Worm (Caenorhabditis elegans): ENCODE results near the gene srh-62.

srh-62 gene

DNA sequence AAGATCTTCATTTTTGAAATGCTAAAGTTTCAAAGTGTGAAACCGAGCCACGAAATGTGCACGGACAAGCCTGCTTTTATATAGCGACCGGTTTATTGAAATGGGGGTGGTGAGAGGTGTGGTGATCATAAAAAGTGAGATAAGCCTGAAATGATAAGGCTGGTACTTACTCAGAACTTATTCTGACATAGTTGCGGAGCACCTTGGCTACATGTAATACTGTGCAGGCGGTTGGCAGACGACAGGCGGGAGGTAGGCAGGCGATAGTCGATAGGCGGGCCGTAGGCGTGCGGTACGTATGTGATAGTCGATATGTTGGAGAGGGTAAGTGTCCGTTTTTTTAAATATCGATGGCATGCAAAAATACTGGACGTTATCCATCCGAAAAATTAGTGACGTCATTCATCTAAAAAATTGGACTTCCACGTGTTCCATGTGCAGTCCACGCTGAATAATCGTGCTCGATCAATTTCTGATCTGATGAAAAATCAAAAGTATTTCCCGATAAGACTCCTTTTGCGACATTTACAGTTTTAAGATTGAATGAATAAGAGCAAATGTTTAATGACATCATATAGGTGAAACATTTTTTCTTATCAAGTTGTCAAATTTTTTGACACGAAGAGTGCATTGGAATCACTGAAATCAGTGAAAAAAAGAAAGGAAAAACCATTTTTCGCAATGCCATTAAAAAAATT, 14.9 kb upstream of the srh-62 start, which contains the start of gene irg-8:
TSS of gene irg-8 (minus strand) at position 51 of the 698 bp plus-strand sequence.
- TF ChIP-seq tbx-11 (GFP tag; IDR thresholded peaks at IDR 0.05): no peak
- TF ChIP-seq ceh-36 (tag; optimal IDR thresholded peaks at IDR 0.05): no peak
- no peak for TF ChIP-seq ama-1 (optimal IDR thresholded peaks at IDR 0.05)
- TF ChIP-seq hmbx-1 (tag; optimal IDR thresholded peaks at IDR 0.05): no peak
- no peak for TF ChIP-seq hnd-1 (tag; optimal IDR thresholded peaks at IDR 0.05)

DNA sequence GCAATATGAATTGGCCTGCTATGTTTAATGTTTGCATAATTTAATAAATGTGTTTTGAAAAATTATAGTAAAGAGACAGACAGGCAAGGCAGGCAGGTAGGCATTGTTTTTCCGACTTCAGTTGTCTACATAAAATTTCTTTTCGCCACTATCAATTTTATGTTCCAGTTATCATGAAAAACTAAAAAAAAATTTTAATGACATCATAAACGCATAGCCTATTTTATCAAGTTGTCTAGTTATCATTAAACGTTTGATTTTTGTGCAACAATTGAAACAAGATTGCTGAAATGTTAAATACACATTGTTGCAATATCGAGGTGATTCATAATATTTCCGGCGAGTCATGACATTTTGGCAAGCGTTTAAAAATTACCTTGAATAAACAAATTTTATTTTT, 12.1 kb upstream of the srh-62 start:
- TF ChIP-seq sea-1 (GFP tag; conservative IDR thresholded peaks at IDR 0.05) (no peak), ceh-13 (GFP tag; optimal IDR thresholded peaks at IDR 0.05) (no peak), hnd-1 (tag; optimal IDR thresholded peaks at IDR 0.05) (no peak), aly-1 (tag; optimal IDR thresholded peaks at IDR 0.05) (no peak), ama-1 (optimal IDR thresholded peaks at IDR 0.05) (no peak), ets-7 (tag; optimal IDR thresholded peaks at IDR 0.05) (no peak), ceh-36 (tag; optimal IDR thresholded peaks at IDR 0.05) (no peak), tbx-37 (GFP tag; conservative IDR thresholded peaks at IDR 0.05) (no peak), hmg-4 (GFP tag; optimal IDR thresholded peaks at IDR 0.05) (no peak), tra-4 (tag; optimal IDR thresholded peaks at IDR 0.05) (no peak), B0310.2 (tag; optimal IDR thresholded peaks at IDR 0.05) (no peak), hmbx-1 (tag; optimal IDR thresholded peaks at IDR 0.05) (no peak), flt-1 (GFP tag; IDR thresholded peaks at IDR 0.05) (no peak)

- TF ChIP-seq aly-1 (tag; optimal IDR thresholded peaks at IDR 0.05): no peak
- no peak for TF ChIP-seq pes-1 (GFP tag; IDR thresholded peaks at IDR 0.05)
- no peak for TF ChIP-seq scrt-1 (GFP tag; IDR thresholded peaks at IDR 0.05)
- no peak for TF ChIP-seq flt-1 (GFP tag; IDR thresholded peaks at IDR 0.05)
- TF ChIP-seq ama-1 (optimal IDR thresholded peaks at IDR 0.05): no peak
- no peak for TF ChIP-seq sea-1 (GFP tag; conservative IDR thresholded peaks at IDR 0.05)
- no peak for TF ChIP-seq F13C5.2 (tag; optimal IDR thresholded peaks at IDR 0.05)
- no peak for TF ChIP-seq hmbx-1 (tag; optimal IDR thresholded peaks at IDR 0.05)
- no peak for TF ChIP-seq hnd-1 (tag; optimal IDR thresholded peaks at IDR 0.05)
- TF ChIP-seq tbx-11 (GFP tag; IDR thresholded peaks at IDR 0.05): no peak
- TF ChIP-seq tbx-37 (GFP tag; conservative IDR thresholded peaks at IDR 0.05): no peak
- no peak for TF ChIP-seq ceh-13 (GFP tag; optimal IDR thresholded peaks at IDR 0.05)
- no peak for TF ChIP-seq hmg-4 (GFP tag; optimal IDR thresholded peaks at IDR 0.05)
- no peak for TF ChIP-seq tra-4 (tag; optimal IDR thresholded peaks at IDR 0.05)
- TF ChIP-seq B0310.2 (tag; optimal IDR thresholded peaks at IDR 0.05): no peak
Observed at ce11 chrV:414630-415029, 11.7 kb upstream of the srh-62 start, which contains the start of gene dod-19. TSS of gene dod-19 (minus strand) at chrV:414759.

ce11 chrV:412820-413219, 9.9 kb upstream of the srh-62 start:
- TF ChIP-seq scrt-1 (GFP tag; IDR thresholded peaks at IDR 0.05) (no peak), tra-4 (tag; optimal IDR thresholded peaks at IDR 0.05) (no peak), tbx-37 (GFP tag; conservative IDR thresholded peaks at IDR 0.05) (no peak), ets-7 (tag; optimal IDR thresholded peaks at IDR 0.05) (no peak), hmbx-1 (tag; optimal IDR thresholded peaks at IDR 0.05) (no peak), tbx-11 (GFP tag; IDR thresholded peaks at IDR 0.05) (no peak)

ce11 chrV:404210-404669, 1.3 kb upstream of the srh-62 start, which contains the start of gene nhr-252:
TSS of gene nhr-252 (plus strand) at chrV:404619.
- TF ChIP-seq aly-1 (tag; optimal IDR thresholded peaks at IDR 0.05) (no peak), ets-7 (tag; optimal IDR thresholded peaks at IDR 0.05) (no peak), tbx-37 (GFP tag; conservative IDR thresholded peaks at IDR 0.05) (no peak), sea-1 (GFP tag; conservative IDR thresholded peaks at IDR 0.05) (no peak), ama-1 (optimal IDR thresholded peaks at IDR 0.05) (no peak), ceh-13 (GFP tag; optimal IDR thresholded peaks at IDR 0.05) (no peak), flt-1 (GFP tag; IDR thresholded peaks at IDR 0.05) (no peak), tra-4 (tag; optimal IDR thresholded peaks at IDR 0.05) (no peak), tbx-11 (GFP tag; IDR thresholded peaks at IDR 0.05) (no peak), hmg-4 (GFP tag; optimal IDR thresholded peaks at IDR 0.05) (no peak), hnd-1 (tag; optimal IDR thresholded peaks at IDR 0.05) (no peak), ceh-36 (tag; optimal IDR thresholded peaks at IDR 0.05) (no peak), F13C5.2 (tag; optimal IDR thresholded peaks at IDR 0.05) (no peak), pes-1 (GFP tag; IDR thresholded peaks at IDR 0.05) (no peak)

DNA sequence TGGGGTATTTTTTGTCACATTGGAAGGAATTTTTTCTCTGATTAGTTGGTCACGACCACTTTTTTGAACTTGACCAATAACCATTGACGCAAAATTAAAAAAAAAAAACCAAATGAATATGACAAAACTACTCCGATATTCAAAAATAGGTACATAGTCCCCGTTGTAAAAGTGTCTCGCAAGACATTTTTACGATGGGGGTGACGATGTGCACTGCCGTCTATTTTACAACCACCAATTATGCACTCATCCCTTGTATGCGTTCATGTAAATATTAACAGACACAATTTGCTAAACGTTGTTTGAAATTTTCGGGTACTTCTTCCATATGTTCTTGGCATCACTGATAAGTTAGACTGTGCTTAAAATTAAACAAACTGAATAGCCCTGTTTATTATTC, 3.2 kb downstream of the srh-62 start, which contains the start of gene scl-27:
TSS of gene scl-27 (plus strand) at position 301 of the 400 bp plus-strand sequence.
- no peak for TF ChIP-seq hmg-4 (GFP tag; optimal IDR thresholded peaks at IDR 0.05)
- no peak for TF ChIP-seq tra-4 (tag; optimal IDR thresholded peaks at IDR 0.05)
- TF ChIP-seq tbx-37 (GFP tag; conservative IDR thresholded peaks at IDR 0.05): no peak
- no peak for TF ChIP-seq hnd-1 (tag; optimal IDR thresholded peaks at IDR 0.05)
- no peak for TF ChIP-seq flt-1 (GFP tag; IDR thresholded peaks at IDR 0.05)
- TF ChIP-seq pes-1 (GFP tag; IDR thresholded peaks at IDR 0.05): no peak
- TF ChIP-seq hmbx-1 (tag; optimal IDR thresholded peaks at IDR 0.05): no peak
- no peak for TF ChIP-seq aly-1 (tag; optimal IDR thresholded peaks at IDR 0.05)
- no peak for TF ChIP-seq ceh-36 (tag; optimal IDR thresholded peaks at IDR 0.05)
- TF ChIP-seq ceh-13 (GFP tag; optimal IDR thresholded peaks at IDR 0.05): no peak
- TF ChIP-seq ama-1 (optimal IDR thresholded peaks at IDR 0.05): no peak
- TF ChIP-seq F13C5.2 (tag; optimal IDR thresholded peaks at IDR 0.05): no peak
- TF ChIP-seq B0310.2 (tag; optimal IDR thresholded peaks at IDR 0.05): no peak
- TF ChIP-seq scrt-1 (GFP tag; IDR thresholded peaks at IDR 0.05): no peak
- no peak for TF ChIP-seq sea-1 (GFP tag; conservative IDR thresholded peaks at IDR 0.05)
- no peak for TF ChIP-seq tbx-11 (GFP tag; IDR thresholded peaks at IDR 0.05)
- TF ChIP-seq ets-7 (tag; optimal IDR thresholded peaks at IDR 0.05): no peak

ce11 chrV:396309-396708, 6.6 kb downstream of the srh-62 start, which contains the start of gene nhr-253:
TSS of gene nhr-253 (plus strand) at chrV:396593.
- TF ChIP-seq ets-7 (tag; optimal IDR thresholded peaks at IDR 0.05) (no peak), tra-4 (tag; optimal IDR thresholded peaks at IDR 0.05) (no peak), hmg-4 (GFP tag; optimal IDR thresholded peaks at IDR 0.05) (no peak), aly-1 (tag; optimal IDR thresholded peaks at IDR 0.05) (no peak)
